Fruit fly (Drosophila melanogaster) whole organism, wandering third instar larva: ENCODE measurements around the gene CG34404.

Experiments
- Abd-B ChIP-seq: fragments of >200 bp; optimal IDR thresholded peaks from 2 replicates; lab custom pipeline; 2017; ENCODE audit warnings: missing biosample characterization, missing genetic modification characterization
- CG32264 ChIP-seq: fragments of 200-800 bp; sonication (Bioruptor generic); optimal IDR thresholded peaks from 2 replicates; lab custom pipeline; 2016; ENCODE audit warnings: missing biosample characterization, missing genetic modification characterization
- CG9705 ChIP-seq: fragments of 200-800 bp; sonication (Bioruptor generic); optimal IDR thresholded peaks from 2 replicates; lab custom pipeline; 2018; ENCODE audit warnings: missing biosample characterization, mild to moderate bottlenecking, missing genetic modification characterization
- CrebA ChIP-seq: fragments of 200-800 bp; sonication (Bioruptor generic); optimal IDR thresholded peaks from 2 replicates; lab custom pipeline; 2016; ENCODE audit warnings: missing biosample characterization, mild to moderate bottlenecking, missing genetic modification characterization, borderline replicate concordance
- Dfd ChIP-seq: fragments of >200 bp; optimal IDR thresholded peaks from 2 replicates; lab custom pipeline; 2017; ENCODE audit warnings: missing biosample characterization, missing genetic modification characterization
- Dif ChIP-seq: fragments of 200-275, 200-300 bp; sonication (Bioruptor generic); optimal IDR thresholded peaks from 2 replicates; lab custom pipeline; 2018; ENCODE audit warnings: missing biosample characterization, missing genetic modification characterization; ENCODE audit not compliant: partially characterized antibody
- GATAd ChIP-seq: sonication (Bioruptor generic); optimal IDR thresholded peaks from 2 replicates; lab custom pipeline; 2016; ENCODE audit warnings: missing biosample characterization, missing genetic modification characterization
- HLH106 ChIP-seq: fragments of 200-800 bp; optimal IDR thresholded peaks from 3 replicates; lab custom pipeline; 2019; ENCODE audit warnings: missing biosample characterization, mild to moderate bottlenecking, missing genetic modification characterization, moderate library complexity
- Hnf4 ChIP-seq: fragments of 200-800 bp; sonication (Bioruptor generic); optimal IDR thresholded peaks from 2 replicates; lab custom pipeline; 2016; ENCODE audit warnings: missing biosample characterization, mild to moderate bottlenecking, missing genetic modification characterization
- Hr78 ChIP-seq: fragments of >200 bp; optimal IDR thresholded peaks from 2 replicates; lab custom pipeline; 2017; ENCODE audit warnings: missing biosample characterization, missing genetic modification characterization
- Hr83 ChIP-seq: fragments of 200-300 bp; sonication (Bioruptor generic); optimal IDR thresholded peaks from 2 replicates; lab custom pipeline; 2016; ENCODE audit warnings: missing biosample characterization, mild to moderate bottlenecking, missing genetic modification characterization, moderate library complexity; ENCODE audit not compliant: poor library complexity, severe bottlenecking
- Jra ChIP-seq: sonication (Bioruptor generic); optimal IDR thresholded peaks from 2 replicates; lab custom pipeline; 2016; ENCODE audit warnings: missing biosample characterization, missing genetic modification characterization
- Mio ChIP-seq: sonication (Bioruptor generic); optimal IDR thresholded peaks from 2 replicates; lab custom pipeline; 2016; ENCODE audit warnings: missing biosample characterization, missing genetic modification characterization
- Myc ChIP-seq: fragments of >200 bp; optimal IDR thresholded peaks from 2 replicates; lab custom pipeline; 2017
- N ChIP-seq: fragments of >200 bp; optimal IDR thresholded peaks from 2 replicates; lab custom pipeline; 2018; ENCODE audit warnings: missing biosample characterization, missing external identifiers, missing genetic modification characterization
- OdsH ChIP-seq: fragments of 200-800 bp; sonication (Bioruptor generic); optimal IDR thresholded peaks from 2 replicates; lab custom pipeline; 2016; ENCODE audit warnings: missing biosample characterization, mild to moderate bottlenecking, missing genetic modification characterization
- Rel ChIP-seq, 2 experiments: fragments of 200-800 bp; sonication (Bioruptor generic) in 1 of 2; optimal IDR thresholded peaks; 2 replicates in 1 of 2; 3 replicates in 1 of 2; lab custom pipeline; 2016 to 2019; ENCODE audit warnings: mild to moderate bottlenecking in 2 of 2, missing biosample characterization in 2 of 2, missing genetic modification characterization in 2 of 2, moderate library complexity in 1 of 2
- Sp1 ChIP-seq: fragments of 200-800 bp; sonication (Bioruptor generic); optimal IDR thresholded peaks from 3 replicates; lab custom pipeline; 2019; ENCODE audit warnings: missing biosample characterization, mild to moderate bottlenecking, missing genetic modification characterization, moderate library complexity
- Vsx2 ChIP-seq: fragments of 200-300, 225-300 bp; sonication (Bioruptor generic); optimal IDR thresholded peaks from 2 replicates; lab custom pipeline; 2018; ENCODE audit warnings: missing biosample characterization, missing genetic modification characterization; ENCODE audit not compliant: partially characterized antibody
- br ChIP-seq: fragments of 200-800 bp; sonication (Bioruptor generic); optimal IDR thresholded peaks from 2 replicates; lab custom pipeline; 2016; ENCODE audit warnings: missing biosample characterization, missing genetic modification characterization
- brk ChIP-seq: fragments of 200-800 bp; sonication (Bioruptor generic); optimal IDR thresholded peaks from 2 replicates; lab custom pipeline; 2016; ENCODE audit warnings: missing biosample characterization, mild to moderate bottlenecking, missing genetic modification characterization
- dl ChIP-seq, 2 experiments: fragments of 175-275, 200-275 bp in 1 of 2; fragments of 200-275 bp in 1 of 2; sonication (Bioruptor generic); optimal IDR thresholded peaks; lab custom pipeline; 2018; ENCODE audit warnings: mild to moderate bottlenecking in 2 of 2, missing biosample characterization in 2 of 2, missing genetic modification characterization in 2 of 2, moderate library complexity in 2 of 2; ENCODE audit not compliant: partially characterized antibody in 2 of 2, insufficient read depth in 1 of 2
- dmrt93B ChIP-seq: fragments of 200-800 bp; sonication (Bioruptor generic); optimal IDR thresholded peaks from 2 replicates; lab custom pipeline; 2018; ENCODE audit warnings: missing biosample characterization, mild to moderate bottlenecking, missing genetic modification characterization
- dsf ChIP-seq: sonication (Bioruptor generic); optimal IDR thresholded peaks from 2 replicates; lab custom pipeline; 2016; ENCODE audit warnings: missing biosample characterization, missing genetic modification characterization, borderline replicate concordance
- ey ChIP-seq: fragments of 200-800 bp; sonication (Bioruptor generic); optimal IDR thresholded peaks from 2 replicates; lab custom pipeline; 2016; ENCODE audit warnings: missing biosample characterization, missing genetic modification characterization
- foxo ChIP-seq, 2 experiments: fragments of 200-800 bp; sonication (Bioruptor generic); optimal IDR thresholded peaks; 2 replicates in 1 of 2; 3 replicates in 1 of 2; lab custom pipeline; 2016 to 2017; ENCODE audit warnings: missing biosample characterization in 2 of 2, missing genetic modification characterization in 2 of 2
- fru ChIP-seq: fragments of 200-800 bp; sonication (Bioruptor generic); optimal IDR thresholded peaks from 3 replicates; lab custom pipeline; 2016; ENCODE audit warnings: missing biosample characterization, mild to moderate bottlenecking, missing genetic modification characterization
- h ChIP-seq: fragments of 200-800 bp; sonication (Bioruptor generic); optimal IDR thresholded peaks from 3 replicates; lab custom pipeline; 2016; ENCODE audit warnings: missing biosample characterization, mild to moderate bottlenecking, missing genetic modification characterization
- jim ChIP-seq: fragments of 175-275, 200-325 bp; sonication (Bioruptor generic); optimal IDR thresholded peaks from 2 replicates; lab custom pipeline; 2016; ENCODE audit warnings: missing biosample characterization, mild to moderate bottlenecking, missing genetic modification characterization
- lola ChIP-seq: fragments of >200 bp; optimal IDR thresholded peaks from 2 replicates; lab custom pipeline; 2017; ENCODE audit warnings: missing biosample characterization, missing genetic modification characterization
- pan ChIP-seq: fragments of >200 bp; optimal IDR thresholded peaks from 2 replicates; lab custom pipeline; 2017
- psq ChIP-seq: fragments of 200-800 bp; sonication (Bioruptor generic); optimal IDR thresholded peaks from 3 replicates; lab custom pipeline; 2017; ENCODE audit warnings: missing biosample characterization, mild to moderate bottlenecking, missing genetic modification characterization, moderate library complexity
- rgr ChIP-seq: fragments of 200-800 bp; sonication (Bioruptor generic); optimal IDR thresholded peaks from 3 replicates; lab custom pipeline; 2016; ENCODE audit warnings: missing biosample characterization, mild to moderate bottlenecking, missing genetic modification characterization
- sage ChIP-seq: fragments of 200-800 bp; sonication (Bioruptor generic); optimal IDR thresholded peaks from 2 replicates; lab custom pipeline; 2016; ENCODE audit warnings: missing biosample characterization, mild to moderate bottlenecking, missing genetic modification characterization
- sv ChIP-seq: fragments of 200-800 bp; sonication (Bioruptor generic); optimal IDR thresholded peaks from 3 replicates; lab custom pipeline; 2016; ENCODE audit warnings: missing biosample characterization, missing genetic modification characterization
- tai ChIP-seq: sonication (Bioruptor generic); optimal IDR thresholded peaks from 2 replicates; lab custom pipeline; 2016; ENCODE audit warnings: missing biosample characterization, missing genetic modification characterization
- usp ChIP-seq: fragments of >200 bp; optimal IDR thresholded peaks from 2 replicates; lab custom pipeline; 2017; ENCODE audit warnings: missing biosample characterization, missing genetic modification characterization
- woc ChIP-seq: sonication (Bioruptor generic); optimal IDR thresholded peaks from 2 replicates; lab custom pipeline; 2016; ENCODE audit warnings: missing biosample characterization, mild to moderate bottlenecking, missing genetic modification characterization

The CG34404 gene

dm6 chr3R:15319912-15320746, 47.3 kb downstream of the CG34404 start, which contains the start of the genes CG6276 and CG44040:
CG6276 (minus strand) TSS chr3R:15320069.
CG44040 (plus strand) TSS chr3R:15320378.
- no peak for TF ChIP-seq Hr78 (GFP tag; lab: Kevin White, UChicago)
- TF ChIP-seq Dif: no peak
- peak; percentile 58 for TF ChIP-seq fru (GFP tag; lab: Kevin White, UChicago)
- peak; percentile 45 for TF ChIP-seq Hr83 (GFP tag; lab: Kevin White, UChicago)
- no peak for TF ChIP-seq Mio (GFP tag; lab: Kevin White, UChicago)
- TF ChIP-seq dmrt93B (GFP tag; lab: Kevin White, UChicago): no peak
- TF ChIP-seq Hnf4 (GFP tag; lab: Kevin White, UChicago): no peak
- no peak for TF ChIP-seq pan (lab: Kevin White, UChicago)
- TF ChIP-seq rgr (GFP tag; lab: Kevin White, UChicago): peak; percentile 69
- peak; percentile 38 for TF ChIP-seq OdsH (GFP tag; lab: Kevin White, UChicago)
- no peak for TF ChIP-seq br (GFP tag; lab: Kevin White, UChicago)
- peak; percentile 63 for TF ChIP-seq woc (GFP tag; lab: Kevin White, UChicago)
- TF ChIP-seq N (GFP tag; lab: Kevin White, UChicago): no peak
- no peak for TF ChIP-seq GATAd
- no peak for TF ChIP-seq Rel (GFP tag; optimal IDR thresholded peaks at IDR 0.05; lab: Kevin White, UChicago)
- TF ChIP-seq Rel (tag; optimal IDR thresholded peaks at IDR 0.05; lab: Kevin White, UChicago): peak; percentile 82
- no peak for TF ChIP-seq Sp1
- TF ChIP-seq jim (GFP tag; lab: Kevin White, UChicago): no peak
- TF ChIP-seq h: peak; percentile 52
- no peak for TF ChIP-seq sage (GFP tag; lab: Kevin White, UChicago)
- TF ChIP-seq ey (GFP tag; lab: Kevin White, UChicago): peak; percentile 58
- TF ChIP-seq usp (GFP tag; lab: Kevin White, UChicago): no peak
- TF ChIP-seq Dfd (GFP tag; lab: Kevin White, UChicago): no peak
- no peak for TF ChIP-seq Abd-B
- TF ChIP-seq dl (GFP tag; optimal IDR thresholded peaks at IDR 0.05; lab: Kevin White, UChicago; ENCODE audit: insufficient read depth in 1 of 2, partially characterized antibody in 2 of 2): no peak
- TF ChIP-seq Jra (GFP tag; lab: Kevin White, UChicago): no peak
- TF ChIP-seq lola (GFP tag; lab: Kevin White, UChicago): no peak
- TF ChIP-seq Vsx2 (GFP tag; lab: Kevin White, UChicago): no peak
- TF ChIP-seq sv: no peak
- no peak for TF ChIP-seq CG32264 (GFP tag; lab: Kevin White, UChicago)
- no peak for TF ChIP-seq brk (GFP tag; lab: Kevin White, UChicago)
- peak in 1 of 2 experiments; percentile 59 for TF ChIP-seq foxo (GFP tag; optimal IDR thresholded peaks at IDR 0.05; lab: Kevin White, UChicago)
- TF ChIP-seq dsf: no peak
- TF ChIP-seq HLH106: peak; percentile 63
- no peak for TF ChIP-seq tai (GFP tag; lab: Kevin White, UChicago)
- TF ChIP-seq CrebA (GFP tag; lab: Kevin White, UChicago): no peak
- TF ChIP-seq Myc (lab: Kevin White, UChicago): peak; percentile 20
- TF ChIP-seq psq: peak; percentile 19
- peak; percentile 47 for TF ChIP-seq CG9705 (GFP tag; lab: Kevin White, UChicago)
- TF ChIP-seq, all 38 proteins: peak for 13

dm6 chr3R:15316326-15316725, 51.1 kb downstream of the CG34404 start, which contains the start of gene CG14866:
CG14866 (plus strand) TSS chr3R:15316471.
- TF ChIP-seq h: no peak
- TF ChIP-seq sage (GFP tag; lab: Kevin White, UChicago): no peak
- no peak for TF ChIP-seq CG32264 (GFP tag; lab: Kevin White, UChicago)
- no peak for TF ChIP-seq jim (GFP tag; lab: Kevin White, UChicago)
- TF ChIP-seq dl (GFP tag; optimal IDR thresholded peaks at IDR 0.05; lab: Kevin White, UChicago; ENCODE audit: insufficient read depth in 1 of 2, partially characterized antibody in 2 of 2): no peak
- no peak for TF ChIP-seq woc (GFP tag; lab: Kevin White, UChicago)
- TF ChIP-seq Hr78 (GFP tag; lab: Kevin White, UChicago): no peak
- TF ChIP-seq N (GFP tag; lab: Kevin White, UChicago): no peak
- TF ChIP-seq dmrt93B (GFP tag; lab: Kevin White, UChicago): no peak
- no peak for TF ChIP-seq Jra (GFP tag; lab: Kevin White, UChicago)
- TF ChIP-seq foxo (GFP tag; optimal IDR thresholded peaks at IDR 0.05; lab: Kevin White, UChicago): no peak
- TF ChIP-seq CrebA (GFP tag; lab: Kevin White, UChicago): no peak
- TF ChIP-seq Rel (GFP tag; optimal IDR thresholded peaks at IDR 0.05; lab: Kevin White, UChicago): no peak
- TF ChIP-seq Rel (tag; optimal IDR thresholded peaks at IDR 0.05; lab: Kevin White, UChicago): no peak
- no peak for TF ChIP-seq psq
- TF ChIP-seq Hr83 (GFP tag; lab: Kevin White, UChicago): no peak
- TF ChIP-seq Sp1: no peak
